Fruit fly (Drosophila melanogaster): ENCODE data around the gene CG4592.

Gene CG4592

dm6 chr2L:9966983-9967737 is 45.7 kb downstream of the CG4592 start, which contains the start of the genes Dref and RpL13 (continued):
- TF ChIP-seq chif (GFP tag; optimal IDR thresholded peaks at IDR 0.05) (peak; percentile 67 to 85), hb (GFP tag; IDR thresholded peaks at IDR 0.05; ENCODE audit: partially characterized antibody) (peak; percentile 76; the same call in 2 of the 3 replicates), CG31388 (GFP tag; optimal IDR thresholded peaks at IDR 0.05) (peak; percentile 3), pnt (GFP tag; optimal IDR thresholded peaks at IDR 0.05) (peak; percentile 51), CG17361 (GFP tag; IDR thresholded peaks at IDR 0.05) (peak; percentile 90), CG11723 (GFP tag; optimal IDR thresholded peaks at IDR 0.05) (peak; percentile 91), dysf (GFP tag; IDR thresholded peaks at IDR 0.05) (peak; percentile 73; the same call in 2 of the 3 replicates), CG5180 (GFP tag; optimal IDR thresholded peaks at IDR 0.05) (peak; percentile 83), inv (GFP tag; IDR thresholded peaks at IDR 0.05; ENCODE audit: partially characterized antibody) (peak; percentile 76), GATAe (GFP tag; conservative IDR thresholded peaks at IDR 0.05) (peak; percentile 28; the same call in 1 of the 2 replicates), CG17359 (tag; optimal IDR thresholded peaks at IDR 0.05) (peak; percentile 85), Mes4 (GFP tag; optimal IDR thresholded peaks at IDR 0.05) (peak; percentile 95), CG6813 (GFP tag; optimal IDR thresholded peaks at IDR 0.05) (peak; percentile 93), ato (GFP tag; IDR thresholded peaks at IDR 0.05; ENCODE audit: partially characterized antibody) (no peak), slp2 (GFP tag; optimal IDR thresholded peaks at IDR 0.05) (peak; percentile 90), CG12155 (GFP tag; optimal IDR thresholded peaks at IDR 0.05) (peak; percentile 69), Opbp (GFP tag; IDR thresholded peaks at IDR 0.05; ENCODE audit: partially characterized antibody) (peak; percentile 99), CG17802 (tag; optimal IDR thresholded peaks at IDR 0.05) (peak; percentile 53), HmgD (GFP tag; optimal IDR thresholded peaks at IDR 0.05) (peak; percentile 77), tx (GFP tag; optimal IDR thresholded peaks at IDR 0.05) (peak; percentile 77), sd (tag; optimal IDR thresholded peaks at IDR 0.05) (peak; percentile 66), zf30C (GFP tag; optimal IDR thresholded peaks at IDR 0.05) (peak; percentile 63), CG14860 (GFP tag; IDR thresholded peaks at IDR 0.05; ENCODE audit: partially characterized antibody) (peak; percentile 83), Xrp1 (GFP tag; IDR thresholded peaks at IDR 0.05) (peak; percentile 58; the same call in 1 of the 2 replicates), cas (GFP tag; IDR thresholded peaks at IDR 0.05) (no peak), psq (GFP tag; optimal IDR thresholded peaks at IDR 0.05) (peak; percentile 44), CG12659 (GFP tag; optimal IDR thresholded peaks at IDR 0.05) (peak; percentile 95), gce (GFP tag; IDR thresholded peaks at IDR 0.05) (peak; percentile 90), CG10267 (tag; optimal IDR thresholded peaks at IDR 0.05) (peak; percentile 94), Dref (GFP tag; IDR thresholded peaks at IDR 0.05) (peak; percentile 81), CG11085 (GFP tag; IDR thresholded peaks at IDR 0.05) (peak; percentile 49; the same call in 1 of the 2 replicates), TFAM (GFP tag; optimal IDR thresholded peaks at IDR 0.05) (peak; percentile 41), dan (GFP tag; IDR thresholded peaks at IDR 0.05) (no peak), sug (tag; optimal IDR thresholded peaks at IDR 0.05) (peak; percentile 90), CG3163 (GFP tag; optimal IDR thresholded peaks at IDR 0.05) (peak; percentile 70), CG13624 (GFP tag; optimal IDR thresholded peaks at IDR 0.05) (peak; percentile 93), Dll (GFP tag; IDR thresholded peaks at IDR 0.05; ENCODE audit: partially characterized antibody) (peak; percentile 88), dmrt99B (tag; optimal IDR thresholded peaks at IDR 0.05) (peak; percentile 81), az2 (GFP tag; optimal IDR thresholded peaks at IDR 0.05) (peak; percentile 66), hkb (optimal IDR thresholded peaks at IDR 0.05) (no peak), hkb (GFP tag; IDR thresholded peaks at IDR 0.05) (peak; percentile 89), nom (GFP tag; optimal IDR thresholded peaks at IDR 0.05) (peak; percentile 92), Doc3 (GFP tag; IDR thresholded peaks at IDR 0.05; ENCODE audit: partially characterized antibody) (peak; percentile 67), pita (GFP tag; optimal IDR thresholded peaks at IDR 0.05) (no peak), CG3995 (GFP tag; optimal IDR thresholded peaks at IDR 0.05) (peak; percentile 77), Elba2 (GFP tag; optimal IDR thresholded peaks at IDR 0.05) (no peak), CG31365 (tag; optimal IDR thresholded peaks at IDR 0.05) (peak; percentile 85), CG30020 (tag; optimal IDR thresholded peaks at IDR 0.05) (peak; percentile 80)
